Worm (Caenorhabditis elegans): Measurements from ENCODE around the gene T24C4.5.
A peak's percentile ranks its signal among the peaks of the same experiment; 100 is the strongest.

Gene T24C4.5

ce11 chrIII:835713-836278, 43.7 kb downstream of the T24C4.5 start (continued):
- peak; percentile 73 for TF ChIP-seq ZK337.2 (GFP tag; IDR thresholded peaks at IDR 0.05)
- TF ChIP-seq pqm-1 (tag; optimal IDR thresholded peaks at IDR 0.05) = peak; percentile 5
- TF ChIP-seq nhr-28 (tag; optimal IDR thresholded peaks at IDR 0.05) = peak; percentile 65
- peak; percentile 66 to 69 for TF ChIP-seq lsy-2 (tag; optimal IDR thresholded peaks at IDR 0.05)
- peak; percentile 72 for TF ChIP-seq madf-9 (GFP tag; conservative IDR thresholded peaks at IDR 0.05)
- no peak for TF ChIP-seq cey-2 (tag; optimal IDR thresholded peaks at IDR 0.05; ENCODE audit: borderline replicate concordance, insufficient read depth)
- no peak for TF ChIP-seq F26F4.8 (GFP tag; conservative IDR thresholded peaks at IDR 0.05)
- peak; percentile 95 for TF ChIP-seq pha-4 (GFP tag; IDR thresholded peaks at IDR 0.05)
- no peak for TF ChIP-seq pha-4 (tag; optimal IDR thresholded peaks at IDR 0.05)
- TF ChIP-seq daf-12 (tag; optimal IDR thresholded peaks at IDR 0.05) = no peak
- peak; percentile 93 for TF ChIP-seq mdt-29 (GFP tag; IDR thresholded peaks at IDR 0.05)
- TF ChIP-seq lin-38 (GFP tag; IDR thresholded peaks at IDR 0.05) = peak; percentile 82
- TF ChIP-seq mxl-2 (GFP tag; conservative IDR thresholded peaks at IDR 0.05) = peak; percentile 78
- TF ChIP-seq nhr-25 (tag; optimal IDR thresholded peaks at IDR 0.05; ENCODE audit: borderline replicate concordance, insufficient read depth) = peak; percentile 84
- no peak for TF ChIP-seq ztf-7 (tag; optimal IDR thresholded peaks at IDR 0.05)
- peak; percentile 38; the same call in 1 of the 2 replicates for TF ChIP-seq ceh-44 (GFP tag; IDR thresholded peaks at IDR 0.05)
- TF ChIP-seq hlh-11 (tag; optimal IDR thresholded peaks at IDR 0.05) = peak; percentile 86
- TF ChIP-seq mdl-1 (tag; optimal IDR thresholded peaks at IDR 0.05) = peak; percentile 41 to 53
- TF ChIP-seq snpc-4 (tag; optimal IDR thresholded peaks at IDR 0.05) = no peak
- TF ChIP-seq lin-1 (GFP tag; IDR thresholded peaks at IDR 0.05) = peak; percentile 95
- TF ChIP-seq R02D3.7 (tag; optimal IDR thresholded peaks at IDR 0.05) = no peak
- TF ChIP-seq fos-1 (tag; optimal IDR thresholded peaks at IDR 0.05) = peak; percentile 82
- TF ChIP-seq daf-19 (GFP tag; conservative IDR thresholded peaks at IDR 0.05) = 0 out of 2 replicates have a peak, but pooled peaks have one; percentile 79
- peak; percentile 91 for TF ChIP-seq Y5F2A.4 (GFP tag; optimal IDR thresholded peaks at IDR 0.05)
- TF ChIP-seq saeg-2 (GFP tag; IDR thresholded peaks at IDR 0.05) = peak; percentile 88
- peak; percentile 99 for TF ChIP-seq nhr-111 (GFP tag; optimal IDR thresholded peaks at IDR 0.05)
- no peak; the same call in 1 of the 2 replicates for TF ChIP-seq daf-8 (GFP tag; IDR thresholded peaks at IDR 0.05)
- TF ChIP-seq egl-43 (GFP tag; IDR thresholded peaks at IDR 0.05) = peak; percentile 96
- peak; percentile 91 for TF ChIP-seq ctbp-1 (GFP tag; IDR thresholded peaks at IDR 0.05)
- TF ChIP-seq attf-4 (tag; optimal IDR thresholded peaks at IDR 0.05) = no peak
- peak; percentile 96 for TF ChIP-seq nhr-41 (GFP tag; IDR thresholded peaks at IDR 0.05)
- no peak for TF ChIP-seq nhr-11 (tag; optimal IDR thresholded peaks at IDR 0.05)
- peak; percentile 94 for TF ChIP-seq php-3 (GFP tag; IDR thresholded peaks at IDR 0.05)
- TF ChIP-seq mes-2 (tag; optimal IDR thresholded peaks at IDR 0.05; ENCODE audit: poor library complexity, severe bottlenecking) = peak; percentile 77
- peak; percentile 98 for TF ChIP-seq nhr-77 (tag; optimal IDR thresholded peaks at IDR 0.05)
- TF ChIP-seq nhr-76 (tag; optimal IDR thresholded peaks at IDR 0.05) = no peak
- peak; percentile 98 for TF ChIP-seq ama-1 (optimal IDR thresholded peaks at IDR 0.05)
- peak; percentile 99 for TF ChIP-seq sdz-12 (GFP tag; optimal IDR thresholded peaks at IDR 0.05)
- TF ChIP-seq daf-16 (GFP tag; optimal IDR thresholded peaks at IDR 0.05) = peak in 1 of 2 experiments; percentile 81
- TF ChIP-seq daf-16 (tag; optimal IDR thresholded peaks at IDR 0.05) = peak; percentile 66
- TF ChIP-seq nhr-102 (tag; optimal IDR thresholded peaks at IDR 0.05) = peak; percentile 92
- TF ChIP-seq dve-1 (tag; optimal IDR thresholded peaks at IDR 0.05; ENCODE audit: insufficient read depth) = peak; percentile 86
- 0 out of 2 replicates have a peak, but pooled peaks have one; percentile 58 for TF ChIP-seq F44E2.7 (GFP tag; IDR thresholded peaks at IDR 0.05)
- peak; percentile 45 for TF ChIP-seq zag-1 (tag; optimal IDR thresholded peaks at IDR 0.05)
- TF ChIP-seq zip-11 (GFP tag; IDR thresholded peaks at IDR 0.05) = no peak
- peak; percentile 93 for TF ChIP-seq tra-1 (GFP tag; IDR thresholded peaks at IDR 0.05)
- TF ChIP-seq rbr-2 (tag; optimal IDR thresholded peaks at IDR 0.05) = peak; percentile 47
- TF ChIP-seq egl-27 (tag; optimal IDR thresholded peaks at IDR 0.05) = no peak
- TF ChIP-seq ZK546.5 (tag; optimal IDR thresholded peaks at IDR 0.05) = peak in 1 of 2 experiments; percentile 45
- peak; percentile 88 for TF ChIP-seq spr-3 (GFP tag; optimal IDR thresholded peaks at IDR 0.05)
